Worm (Caenorhabditis elegans) whole organism, L4 larva: Measurements from ENCODE around the gene lsy-12.

Experiments used
- fos-1 ChIP-seq: fragments of 150-350 bp; optimal IDR thresholded peaks from 2 replicates; lab custom pipeline; 2014; ENCODE audit warnings: missing biosample characterization, missing genetic modification characterization
- jun-1 ChIP-seq: fragments of 150-350 bp; optimal IDR thresholded peaks from 2 replicates; lab custom pipeline; 2014; ENCODE audit warnings: missing biosample characterization, missing genetic modification reagents, missing genetic modification characterization
- mdl-1 ChIP-seq, 2 experiments: fragments of 150-350 bp in 1 of 2; sonication (generic microtip) in 1 of 2; optimal IDR thresholded peaks; 2 replicates each; lab custom pipeline; 2014 to 2017; ENCODE audit warnings: missing biosample characterization in 2 of 2, missing genetic modification characterization in 2 of 2
- nhr-11 ChIP-seq: fragments of 150-350 bp; optimal IDR thresholded peaks from 2 replicates; lab custom pipeline; 2014; ENCODE audit warnings: missing biosample characterization, missing genetic modification characterization
- nhr-6 ChIP-seq: fragments of 150-350 bp; optimal IDR thresholded peaks from 2 replicates; lab custom pipeline; 2014; ENCODE audit warnings: missing biosample characterization, missing genetic modification characterization
- pha-4 ChIP-seq, 2 experiments: fragments of 150-350 bp in 1 of 2; fragments of 200-800 bp in 1 of 2; sonication (Bioruptor generic) in 1 of 2; IDR thresholded peaks in 1 of 2; optimal IDR thresholded peaks in 1 of 2; 2 replicates each; pipeline versions ENCODE4 v1.3.6 to Lab custom; 2014 to 2022; ENCODE audit warnings: missing genetic modification characterization in 2 of 2, missing genetic modification reagents in 2 of 2, missing biosample characterization in 1 of 2, missing compliant biosample characterization in 1 of 2
- skn-1 ChIP-seq: fragments of 150-350 bp; optimal IDR thresholded peaks from 2 replicates; lab custom pipeline; 2014; ENCODE audit warnings: missing biosample characterization, missing genetic modification characterization
- unc-130 ChIP-seq: sonication (generic microtip); optimal IDR thresholded peaks from 2 replicates; lab custom pipeline; 2016; ENCODE audit warnings: missing genetic modification reagents, missing genetic modification characterization, missing compliant biosample characterization
- unc-39 ChIP-seq: sonication (generic microtip); optimal IDR thresholded peaks from 2 replicates; lab custom pipeline; 2017; ENCODE audit warnings: missing biosample characterization, missing genetic modification characterization

ce11 chrV:9816390-9816789, 43.4 kb downstream of the lsy-12 start, which contains the start of gene sru-31:
- TF ChIP-seq fos-1 (tag; lab: Kevin White, UChicago) (no peak), mdl-1 (tag; optimal IDR thresholded peaks at IDR 0.05; lab: Kevin White, UChicago) (no peak), nhr-6 (tag; lab: Kevin White, UChicago) (no peak), unc-39 (tag; lab: Kevin White, UChicago) (no peak), skn-1 (tag; lab: Kevin White, UChicago) (no peak), pha-4 (GFP tag; IDR thresholded peaks at IDR 0.05; lab: Robert Waterston, UW) (no peak), pha-4 (tag; optimal IDR thresholded peaks at IDR 0.05; lab: Kevin White, UChicago) (no peak), jun-1 (tag; lab: Kevin White, UChicago) (no peak), nhr-11 (no peak), unc-130 (GFP tag; lab: Kevin White, UChicago) (no peak)
